Worm (Caenorhabditis elegans): ENCODE data around the gene clec-9.

DNA sequence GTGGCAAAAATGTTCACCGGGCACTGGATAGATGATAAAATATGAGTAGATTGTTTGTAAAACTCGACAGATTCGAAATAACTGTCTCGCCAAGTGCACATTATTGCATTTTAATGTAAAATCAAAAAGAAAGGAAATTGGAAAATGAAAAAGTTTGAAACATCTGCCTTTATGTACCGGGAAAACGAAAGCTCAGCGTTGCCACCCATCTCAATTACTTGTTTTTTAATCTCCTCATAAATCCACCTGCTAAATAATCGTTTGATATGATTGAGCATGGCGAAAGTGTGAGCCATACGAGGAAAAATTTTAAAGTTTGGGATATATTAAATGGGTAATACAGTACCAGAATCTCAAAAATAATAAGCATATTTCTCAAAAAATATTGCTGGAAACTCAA, 10.1 kb upstream of the clec-9 start, which contains the start of gene srh-137:
- no peak for TF ChIP-seq mes-2 (tag; optimal IDR thresholded peaks at IDR 0.05; ENCODE audit: poor library complexity, severe bottlenecking)
- TF ChIP-seq unc-39 (tag; optimal IDR thresholded peaks at IDR 0.05): no peak
- no peak for TF ChIP-seq dpl-1 (GFP tag; optimal IDR thresholded peaks at IDR 0.05)
- no peak for TF ChIP-seq ZK337.2 (GFP tag; IDR thresholded peaks at IDR 0.05)
